Worm (Caenorhabditis elegans) whole organism, late embryonic: ENCODE measurements around the gene F31D5.7.
A peak's percentile ranks its signal among the peaks of the same experiment; 100 is the strongest.

Source experiments
- T23F11.4 ChIP-seq: fragments of 200-800 bp; sonication (Bioruptor generic); optimal IDR thresholded peaks from 2 replicates; lab custom pipeline; 2018; ENCODE audit warnings: mild to moderate bottlenecking, missing genetic modification characterization, missing compliant biosample characterization
- Y22D7AL.16 ChIP-seq: sonication (generic microtip); optimal IDR thresholded peaks from 2 replicates; lab custom pipeline; 2016; ENCODE audit warnings: missing genetic modification characterization, missing compliant biosample characterization
- ahr-1 ChIP-seq: sonication (generic microtip); optimal IDR thresholded peaks from 2 replicates; lab custom pipeline; 2016; ENCODE audit warnings: missing genetic modification characterization, missing compliant biosample characterization
- ama-1 ChIP-seq: fragments of 150-350 bp; optimal IDR thresholded peaks from 2 replicates; lab custom pipeline; 2014
- ceh-14 ChIP-seq: sonication (generic microtip); optimal IDR thresholded peaks from 2 replicates; lab custom pipeline; 2016; ENCODE audit warnings: missing genotype, missing genetic modification characterization, missing compliant biosample characterization
- ceh-18 ChIP-seq: sonication (generic microtip); optimal IDR thresholded peaks from 2 replicates; lab custom pipeline; 2016; ENCODE audit warnings: missing genetic modification characterization, missing compliant biosample characterization
- ceh-22 ChIP-seq: sonication (generic microtip); optimal IDR thresholded peaks from 2 replicates; lab custom pipeline; 2017; ENCODE audit warnings: missing biosample characterization, missing genetic modification characterization
- ceh-30 ChIP-seq: fragments of 150-350 bp; optimal IDR thresholded peaks from 2 replicates; lab custom pipeline; 2014; ENCODE audit warnings: missing biosample characterization, missing genetic modification characterization
- ceh-31 ChIP-seq: sonication (generic microtip); optimal IDR thresholded peaks from 2 replicates; lab custom pipeline; 2016; ENCODE audit warnings: missing genetic modification characterization, missing compliant biosample characterization
- ceh-34 ChIP-seq: sonication (generic microtip); optimal IDR thresholded peaks from 2 replicates; lab custom pipeline; 2016; ENCODE audit warnings: mild to moderate bottlenecking, missing genetic modification characterization, missing compliant biosample characterization
- ceh-48 ChIP-seq: sonication (generic microtip); optimal IDR thresholded peaks from 2 replicates; lab custom pipeline; 2016; ENCODE audit warnings: missing genetic modification characterization, inconsistent platforms, missing compliant biosample characterization
- ceh-9 ChIP-seq: sonication (generic microtip); optimal IDR thresholded peaks from 2 replicates; lab custom pipeline; 2016; ENCODE audit warnings: mild to moderate bottlenecking, missing genetic modification characterization, inconsistent platforms, missing compliant biosample characterization
- che-1 ChIP-seq: sonication (generic microtip); optimal IDR thresholded peaks from 2 replicates; lab custom pipeline; 2016; ENCODE audit warnings: mild to moderate bottlenecking, missing genetic modification characterization, missing compliant biosample characterization
- dmd-4 ChIP-seq: sonication (generic microtip); optimal IDR thresholded peaks from 2 replicates; lab custom pipeline; 2016; ENCODE audit warnings: borderline replicate concordance, missing genetic modification characterization, missing compliant biosample characterization
- dve-1 ChIP-seq: sonication (generic microtip); optimal IDR thresholded peaks from 2 replicates; lab custom pipeline; 2017; ENCODE audit warnings: antibody characterized with exemption, mild to moderate bottlenecking, missing genetic modification characterization, missing compliant biosample characterization
- fax-1 ChIP-seq: sonication (generic microtip); optimal IDR thresholded peaks from 2 replicates; lab custom pipeline; 2016; ENCODE audit warnings: missing genotype, missing genetic modification characterization, missing compliant biosample characterization
- gmeb-2 ChIP-seq: sonication (generic microtip); optimal IDR thresholded peaks from 2 replicates; lab custom pipeline; 2016; ENCODE audit warnings: missing genetic modification characterization, inconsistent platforms, missing compliant biosample characterization
- hlh-15 ChIP-seq: sonication (generic microtip); optimal IDR thresholded peaks from 2 replicates; lab custom pipeline; 2016; ENCODE audit warnings: missing genetic modification characterization, missing compliant biosample characterization
- hlh-30 ChIP-seq: sonication (generic microtip); optimal IDR thresholded peaks from 2 replicates; lab custom pipeline; 2017; ENCODE audit warnings: antibody characterized with exemption, missing genetic modification characterization, missing compliant biosample characterization; ENCODE audit not compliant: insufficient read depth
- lim-6 ChIP-seq: sonication (generic microtip); optimal IDR thresholded peaks from 2 replicates; lab custom pipeline; 2016; ENCODE audit warnings: missing genetic modification characterization, missing compliant biosample characterization
- mec-3 ChIP-seq: sonication (generic microtip); optimal IDR thresholded peaks from 2 replicates; lab custom pipeline; 2016; ENCODE audit warnings: borderline replicate concordance, missing genetic modification characterization, missing compliant biosample characterization
- nfya-1 ChIP-seq: sonication (generic microtip); optimal IDR thresholded peaks from 2 replicates; lab custom pipeline; 2017; ENCODE audit warnings: missing genetic modification characterization, mild to moderate bottlenecking, missing compliant biosample characterization, antibody characterized with exemption, moderate library complexity
- npax-4 ChIP-seq: sonication (generic microtip); optimal IDR thresholded peaks from 2 replicates; lab custom pipeline; 2016; ENCODE audit warnings: missing genetic modification characterization, missing compliant biosample characterization
- odd-2 ChIP-seq: sonication (generic microtip); optimal IDR thresholded peaks from 2 replicates; lab custom pipeline; 2017; ENCODE audit warnings: antibody characterized with exemption, mild to moderate bottlenecking, missing genetic modification characterization, missing compliant biosample characterization
- pag-3 ChIP-seq: sonication (generic microtip); optimal IDR thresholded peaks from 2 replicates; lab custom pipeline; 2016; ENCODE audit warnings: missing compliant biosample characterization, missing genetic modification characterization, borderline replicate concordance
- pat-9 ChIP-seq: fragments of 200-800 bp; sonication (Bioruptor generic); optimal IDR thresholded peaks from 2 replicates; lab custom pipeline; 2018; ENCODE audit warnings: mild to moderate bottlenecking, missing genetic modification characterization, moderate library complexity, missing compliant biosample characterization
- pax-1 ChIP-seq: fragments of 150-350 bp; optimal IDR thresholded peaks from 2 replicates; lab custom pipeline; 2014; ENCODE audit warnings: missing biosample characterization, missing genetic modification characterization
- pha-4 ChIP-seq: fragments of 150-350 bp; optimal IDR thresholded peaks from 2 replicates; lab custom pipeline; 2018; ENCODE audit warnings: missing biosample characterization, missing genetic modification reagents, missing genetic modification characterization
- ttx-3 ChIP-seq: sonication (generic microtip); optimal IDR thresholded peaks from 2 replicates; lab custom pipeline; 2016; ENCODE audit warnings: missing genetic modification reagents, missing genetic modification characterization, missing compliant biosample characterization
- unc-55 ChIP-seq: sonication (generic microtip); optimal IDR thresholded peaks from 2 replicates; lab custom pipeline; 2017; ENCODE audit warnings: missing biosample characterization, missing genetic modification reagents, missing genetic modification characterization
- unc-86 ChIP-seq: sonication (generic microtip); optimal IDR thresholded peaks from 2 replicates; lab custom pipeline; 2016; ENCODE audit warnings: missing genetic modification characterization, missing compliant biosample characterization

Gene F31D5.7

ce11 chrII:4238963-4239362 lies 27.8 kb downstream of the F31D5.7 start:
- TF ChIP-seq ceh-30 (no peak), ttx-3 (tag; lab: Kevin White, UChicago) (no peak), ceh-14 (tag; lab: Kevin White, UChicago) (no peak), nfya-1 (peak; percentile 93)

- TF ChIP-seq odd-2 (tag; lab: Kevin White, UChicago) (no peak), lim-6 (tag; lab: Kevin White, UChicago) (no peak), unc-86 (tag; lab: Kevin White, UChicago) (no peak), pha-4 (tag; lab: Kevin White, UChicago) (no peak), unc-55 (no peak), ttx-3 (tag; lab: Kevin White, UChicago) (no peak), ceh-30 (no peak), dmd-4 (tag; lab: Kevin White, UChicago) (no peak), hlh-15 (tag; lab: Kevin White, UChicago) (no peak), pat-9 (tag; lab: Kevin White, UChicago) (no peak)
Observed at ce11 chrII:4244959-4245358, 33.7 kb downstream of the F31D5.7 start.

- TF ChIP-seq mec-3 (tag; lab: Kevin White, UChicago) (no peak), pat-9 (tag; lab: Kevin White, UChicago) (no peak), fax-1 (no peak), T23F11.4 (no peak), ahr-1 (tag; lab: Kevin White, UChicago) (no peak), ama-1 (no peak), dve-1 (no peak), pax-1 (tag; lab: Kevin White, UChicago) (no peak), pag-3 (tag; lab: Kevin White, UChicago) (no peak), ceh-22 (tag; lab: Kevin White, UChicago) (no peak), gmeb-2 (no peak), che-1 (tag; lab: Kevin White, UChicago) (no peak), ceh-9 (no peak), hlh-30 (tag; lab: Kevin White, UChicago) (no peak), npax-4 (tag; lab: Kevin White, UChicago) (no peak), odd-2 (tag; lab: Kevin White, UChicago) (no peak), unc-86 (tag; lab: Kevin White, UChicago) (no peak), nfya-1 (no peak), ceh-31 (tag; lab: Kevin White, UChicago) (no peak), ceh-18 (tag; lab: Kevin White, UChicago) (no peak)
Observed at ce11 chrII:4246897-4247296, 35.7 kb downstream of the F31D5.7 start, which contains the start of gene gpa-11. TSS of gene gpa-11 (plus strand) at chrII:4247197.

ce11 chrII:4256541-4257001 lies 45.4 kb downstream of the F31D5.7 start, which contains the start of gene C16A11.7:
TSS of gene C16A11.7 (minus strand) at chrII:4256951.
- TF ChIP-seq ceh-48 (peak; percentile 56), ama-1 (no peak), Y22D7AL.16 (tag; lab: Kevin White, UChicago) (no peak)
- TF ChIP-seq, all 69 proteins: peak for 1

- no peak for TF ChIP-seq ceh-34 (tag; lab: Kevin White, UChicago)
Observed at ce11 chrII:4258683-4259082, 47.5 kb downstream of the F31D5.7 start, which contains the start of gene clec-135. TSS of gene clec-135 (minus strand) at chrII:4258783.
